Fruit fly (Drosophila melanogaster) S2 (cell line): ENCODE results near the gene RnpS1.

ENCODE experiments used
- CG8478 ChIP-seq: fragments of >200 bp; optimal IDR thresholded peaks from 2 replicates; lab custom pipeline; 2018
- CTCF ChIP-seq, 2 experiments: fragments of >200 bp; optimal IDR thresholded peaks; 2 replicates each; lab custom pipeline; 2018

The RnpS1 gene

DNA sequence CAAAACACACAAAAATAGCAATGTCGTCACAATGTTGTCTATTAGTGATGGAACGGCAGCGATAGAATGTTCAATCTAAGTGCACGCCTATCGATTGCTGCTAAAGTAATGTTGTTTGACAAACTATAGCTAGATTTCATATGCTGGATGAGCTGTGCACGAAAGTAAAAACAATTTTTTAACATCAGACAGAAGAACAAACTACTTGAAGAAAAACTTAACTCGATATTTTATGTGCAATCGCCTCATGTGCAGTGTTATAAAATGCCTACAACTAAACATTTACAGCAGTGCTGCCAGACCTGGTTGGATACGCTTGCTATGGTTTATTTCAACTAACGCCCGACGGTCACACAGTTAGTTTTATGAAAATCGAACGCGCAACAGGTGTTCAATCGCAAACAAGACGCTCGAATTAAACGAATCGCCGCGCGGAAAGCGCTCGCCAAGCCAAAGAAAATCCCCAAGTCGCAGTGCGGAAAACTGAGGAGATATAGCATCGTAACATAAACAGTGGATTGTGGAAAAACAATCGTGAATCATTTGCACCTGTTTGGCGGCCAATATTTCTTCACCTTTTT lies 39.2 kb downstream of the RnpS1 start, which contains the start of the genes bocks and CG8312:
Gene bocks, minus strand, starts transcription at position 51 of the 581 bp plus-strand sequence.
Gene CG8312, plus strand, starts transcription at position 358 of the 581 bp plus-strand sequence.
- TF ChIP-seq CTCF (optimal IDR thresholded peaks at IDR 0.05; lab: Kevin White, UChicago) (peak; percentile 4 to 35), CG8478 (lab: Kevin White, UChicago) (no peak)

DNA sequence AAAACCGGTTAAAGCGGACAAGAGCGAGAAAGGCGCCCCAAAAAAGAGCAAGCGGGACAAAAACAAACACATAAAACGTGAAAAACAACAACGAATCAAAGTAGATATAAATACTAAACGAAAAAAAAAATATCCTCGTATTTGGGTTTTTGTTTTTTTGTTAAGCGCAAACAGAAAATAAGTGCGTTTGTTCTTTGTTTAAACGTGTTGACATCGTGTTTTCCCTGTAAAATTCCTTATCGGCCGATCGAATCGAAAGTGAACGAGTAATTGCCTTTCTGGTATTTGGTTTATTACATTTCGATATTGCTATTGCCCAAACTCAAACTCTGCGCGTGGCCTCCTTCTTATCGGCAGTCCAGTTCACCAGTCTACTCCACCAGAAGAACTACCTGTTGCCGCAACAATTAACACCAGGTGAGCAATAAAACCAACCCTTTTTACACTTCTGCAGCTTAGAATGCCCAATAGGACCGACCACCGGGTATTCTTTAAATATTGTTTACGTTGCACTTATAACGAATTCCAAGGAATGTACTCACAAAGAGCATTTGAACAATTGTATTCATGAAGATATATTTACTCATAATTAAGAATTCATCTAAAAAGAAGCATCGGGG lies 40.0 kb downstream of the RnpS1 start:
- TF ChIP-seq CTCF (optimal IDR thresholded peaks at IDR 0.05; lab: Kevin White, UChicago) (no peak), CG8478 (lab: Kevin White, UChicago) (no peak)

DNA sequence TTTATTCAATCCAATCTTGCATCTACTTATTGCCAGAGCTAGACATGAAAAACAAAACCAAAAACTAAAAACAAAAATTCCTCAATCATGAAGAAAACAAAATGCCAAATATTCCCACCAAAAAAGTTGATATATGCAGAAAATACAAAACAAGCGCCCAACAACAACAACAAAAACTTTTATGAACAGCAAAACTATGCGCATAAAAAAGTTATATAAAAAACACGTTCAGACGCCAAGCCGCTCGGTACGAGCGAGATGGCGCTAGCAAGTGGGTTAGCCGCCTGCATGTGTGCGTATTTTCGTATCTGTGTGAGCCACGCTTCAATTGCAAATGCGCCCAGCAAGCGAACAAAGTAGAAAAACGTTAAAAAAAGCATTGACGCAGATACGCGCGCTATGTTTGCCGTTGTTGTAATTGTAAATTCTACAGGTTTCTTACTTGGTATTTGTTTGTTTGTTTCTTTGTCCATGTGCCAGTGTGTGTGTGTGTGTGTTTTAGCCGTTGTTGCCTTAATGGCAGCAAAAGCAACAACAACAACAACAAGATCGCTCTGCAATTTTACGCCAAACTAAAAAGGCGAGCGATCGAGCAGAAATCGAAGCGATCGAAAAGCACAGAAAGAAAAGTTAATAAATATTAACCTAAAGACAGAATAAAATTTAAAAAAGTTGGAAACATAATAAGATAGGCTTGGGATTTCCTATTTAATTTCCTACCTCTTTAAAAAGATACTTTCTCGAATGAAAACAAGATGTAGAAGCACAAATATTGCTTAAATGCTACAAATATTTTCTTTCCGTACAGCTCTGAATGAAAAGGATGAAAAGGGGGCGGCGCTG lies 41.8 kb downstream of the RnpS1 start:
- TF ChIP-seq CTCF (optimal IDR thresholded peaks at IDR 0.05; lab: Kevin White, UChicago) (no peak), CG8478 (lab: Kevin White, UChicago) (no peak)

DNA sequence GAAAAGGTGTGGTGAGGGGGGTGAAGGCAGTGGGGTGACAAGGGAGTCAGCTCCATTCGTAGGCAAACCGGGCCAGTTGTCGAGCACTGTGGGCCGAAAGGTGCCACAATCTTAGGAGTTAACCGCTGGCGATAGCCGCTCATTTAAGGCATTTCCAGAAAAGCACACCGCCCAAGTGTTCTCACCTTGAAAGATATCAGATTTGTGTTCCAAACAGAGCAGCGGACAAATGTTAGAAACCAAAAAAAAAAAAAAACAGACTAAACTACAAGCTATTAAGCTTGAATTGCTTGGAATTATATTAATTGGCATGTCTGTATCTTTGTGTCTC lies 42.4 kb downstream of the RnpS1 start:
- TF ChIP-seq CTCF (optimal IDR thresholded peaks at IDR 0.05; lab: Kevin White, UChicago) (no peak), CG8478 (lab: Kevin White, UChicago) (no peak)

DNA sequence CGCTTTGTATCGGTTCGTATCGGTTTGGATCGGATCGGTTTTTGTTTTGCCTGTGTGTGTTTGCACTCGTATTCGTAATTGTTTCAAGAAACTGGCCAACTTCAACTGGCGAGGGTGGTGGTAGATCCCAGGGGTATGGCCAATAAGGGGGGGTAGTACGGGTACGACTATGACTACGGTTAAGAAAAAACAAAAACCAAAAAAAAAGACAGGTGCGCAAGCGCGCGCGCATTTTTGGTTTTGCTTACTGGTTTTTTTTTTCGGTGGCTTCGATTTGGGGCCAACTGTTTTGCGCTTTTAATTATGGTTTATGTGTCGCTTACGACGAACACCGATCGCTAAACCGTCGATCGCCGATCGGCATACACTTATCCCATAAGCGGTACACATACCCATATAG lies 43.0 kb downstream of the RnpS1 start:
- TF ChIP-seq CG8478 (lab: Kevin White, UChicago) = no peak
- no peak for TF ChIP-seq CTCF (optimal IDR thresholded peaks at IDR 0.05; lab: Kevin White, UChicago)

DNA sequence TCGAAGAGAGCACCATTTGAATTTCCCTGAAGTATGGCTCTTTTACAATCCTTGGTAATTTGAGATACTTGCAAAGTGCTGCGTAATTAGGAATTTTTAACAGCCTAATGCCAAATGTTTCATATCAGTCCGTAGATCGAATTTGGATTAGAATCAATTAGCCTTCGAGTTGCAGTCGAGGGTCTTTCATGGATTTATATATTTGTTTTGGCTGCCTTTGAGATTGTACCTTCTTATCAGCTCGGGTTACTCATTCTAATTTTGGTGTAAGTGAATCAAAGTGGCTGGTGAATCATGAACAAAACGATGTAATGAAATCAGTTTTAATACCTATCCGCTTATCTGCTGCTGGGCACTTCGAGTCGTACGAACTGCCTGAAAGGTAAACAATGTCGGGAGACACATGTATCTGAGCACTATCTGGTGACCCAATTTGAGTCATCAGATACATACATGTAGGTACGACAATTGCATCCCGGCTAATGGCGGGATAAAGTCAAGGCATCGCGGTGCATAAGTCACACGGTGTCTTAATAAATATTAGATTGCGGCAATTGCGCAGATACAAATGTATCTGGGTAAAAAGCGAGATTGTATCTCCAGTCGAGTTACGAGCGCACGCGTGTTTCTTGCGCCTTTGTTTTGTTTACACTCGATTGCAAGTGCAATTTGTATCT lies 44.0 kb downstream of the RnpS1 start:
- TF ChIP-seq CG8478 (lab: Kevin White, UChicago) = no peak
- TF ChIP-seq CTCF (optimal IDR thresholded peaks at IDR 0.05; lab: Kevin White, UChicago) = no peak

DNA sequence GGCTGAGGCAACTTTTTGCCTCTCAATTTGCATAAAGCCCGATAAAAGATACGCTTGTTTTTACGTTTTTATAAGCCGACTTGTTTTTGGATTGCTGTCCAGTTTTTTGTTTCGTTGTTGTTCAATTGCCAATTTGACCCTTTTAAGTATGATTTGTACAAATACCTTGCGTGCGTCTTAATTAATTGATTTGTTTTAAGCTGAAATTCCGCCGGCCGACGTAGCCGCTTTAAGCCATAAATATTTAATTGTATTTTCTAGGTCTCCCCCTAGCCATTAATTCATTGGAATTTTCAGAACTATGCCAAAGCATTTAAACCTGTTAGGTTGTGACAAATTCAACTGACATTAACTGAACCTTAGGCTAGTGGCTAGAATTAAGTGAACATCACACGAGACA lies 44.8 kb downstream of the RnpS1 start:
- TF ChIP-seq CG8478 (lab: Kevin White, UChicago) = no peak
- TF ChIP-seq CTCF (optimal IDR thresholded peaks at IDR 0.05; lab: Kevin White, UChicago) = no peak

DNA sequence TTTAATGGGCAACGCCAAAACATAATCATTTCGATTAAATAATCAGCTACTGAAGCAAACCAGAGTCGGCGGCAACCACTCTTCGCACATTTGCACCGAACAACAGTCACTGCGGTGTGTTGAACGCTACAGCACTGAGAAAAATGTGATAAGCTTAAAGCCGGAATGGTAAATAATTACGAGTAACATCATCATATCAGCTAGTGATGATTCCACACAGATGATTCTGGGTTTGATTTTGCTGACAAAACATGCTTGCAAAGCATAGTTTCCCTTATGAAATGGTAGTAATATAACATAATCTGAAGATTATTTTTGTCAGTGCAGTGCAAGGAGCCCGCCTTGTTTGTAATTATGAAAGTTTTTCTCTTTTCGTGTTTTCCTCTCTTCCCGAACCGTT lies 46.3 kb downstream of the RnpS1 start:
- TF ChIP-seq CG8478 (lab: Kevin White, UChicago) (no peak), CTCF (optimal IDR thresholded peaks at IDR 0.05; lab: Kevin White, UChicago) (no peak)

DNA sequence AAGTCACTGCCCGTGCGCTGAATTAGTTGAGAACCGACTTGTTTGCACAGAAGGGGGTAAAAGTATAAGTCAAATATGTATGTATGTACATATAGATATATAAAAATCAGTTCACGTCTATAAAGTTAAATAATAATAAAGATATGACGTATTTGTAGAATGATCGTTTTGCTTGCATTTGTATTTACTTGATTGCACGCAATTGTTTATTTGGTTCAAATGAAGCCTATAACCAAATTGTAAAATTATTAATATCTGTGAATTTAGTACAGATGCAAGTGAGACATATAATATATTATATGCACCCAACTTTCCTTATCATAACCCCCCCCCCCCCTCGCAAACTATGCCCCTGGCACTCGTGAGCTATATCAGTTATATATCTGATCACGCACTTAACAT lies 48.7 kb downstream of the RnpS1 start:
- TF ChIP-seq CG8478 (lab: Kevin White, UChicago) (no peak), CTCF (optimal IDR thresholded peaks at IDR 0.05; lab: Kevin White, UChicago) (no peak)

DNA sequence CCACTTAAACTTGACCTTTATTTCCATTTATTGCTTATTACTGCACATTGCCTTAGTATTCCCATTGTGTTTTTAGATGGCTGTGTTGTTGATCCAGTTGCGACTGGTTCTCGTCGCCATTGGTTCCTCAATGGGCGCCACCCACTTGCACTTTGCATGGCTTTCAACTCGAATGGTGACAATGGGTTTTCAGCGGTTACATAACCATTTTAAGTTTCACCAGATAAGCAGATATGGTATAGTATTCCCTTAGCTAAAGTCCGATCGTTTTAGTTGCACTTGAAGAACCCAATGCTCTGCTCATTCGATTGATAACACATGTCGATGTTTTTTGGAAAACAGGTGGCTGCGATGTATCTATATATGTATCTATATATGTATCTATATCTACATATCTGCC lies 50.1 kb downstream of the RnpS1 start:
- TF ChIP-seq CTCF (optimal IDR thresholded peaks at IDR 0.05; lab: Kevin White, UChicago) (no peak), CG8478 (lab: Kevin White, UChicago) (no peak)
